Fruit fly (Drosophila melanogaster) whole organism, embryonic: Measurements from ENCODE around the gene CG3119.

Experiments
- Ada2b ChIP-seq: fragments of 200-800 bp; sonication (Bioruptor generic); IDR thresholded peaks from 2 replicates; pipeline ENCODE4 v1.3.6; 2022; ENCODE audit warnings: missing biosample characterization, missing genetic modification characterization
- CG10209 ChIP-seq: fragments of 200-800 bp; sonication (Bioruptor generic); optimal IDR thresholded peaks from 3 replicates; lab custom pipeline; 2017; ENCODE audit warnings: missing biosample characterization, mild to moderate bottlenecking, missing genetic modification characterization, missing genetic modification reagents
- CG10543 ChIP-seq: fragments of 200-800 bp; sonication (Bioruptor generic); optimal IDR thresholded peaks from 3 replicates; lab custom pipeline; 2017; ENCODE audit warnings: missing biosample characterization, mild to moderate bottlenecking, missing genetic modification characterization, moderate library complexity
- CG11085 ChIP-seq: fragments of 200-800 bp; sonication (Bioruptor generic); IDR thresholded peaks from 2 replicates; pipeline ENCODE4 v1.3.6; 2022; ENCODE audit warnings: missing biosample characterization, missing genetic modification characterization
- CG11093 ChIP-seq: fragments of 200-800 bp; sonication (Bioruptor generic); IDR thresholded peaks from 3 replicates; pipeline ENCODE4 v1.3.6; 2022; ENCODE audit warnings: missing biosample characterization, missing genetic modification characterization
- CG11723 ChIP-seq: fragments of 200-800 bp; sonication (Bioruptor generic); optimal IDR thresholded peaks from 2 replicates; lab custom pipeline; 2017; ENCODE audit warnings: missing biosample characterization, mild to moderate bottlenecking, missing genetic modification characterization
- CG12942 ChIP-seq: fragments of 200-800 bp; sonication (Bioruptor generic); optimal IDR thresholded peaks from 3 replicates; lab custom pipeline; 2016; ENCODE audit warnings: missing biosample characterization, missing genetic modification characterization
- CG13123 ChIP-seq: fragments of 200-800 bp; sonication (Bioruptor generic); optimal IDR thresholded peaks from 2 replicates; lab custom pipeline; 2016; ENCODE audit warnings: missing biosample characterization, missing genetic modification characterization
- CG14014 ChIP-seq: fragments of 200-800 bp; sonication (Bioruptor generic); IDR thresholded peaks from 2 replicates; pipeline ENCODE4 v1.3.6; 2022; ENCODE audit warnings: missing biosample characterization, missing genetic modification characterization
- CG15479 ChIP-seq: fragments of 200-800 bp; sonication (Bioruptor generic); optimal IDR thresholded peaks from 3 replicates; lab custom pipeline; 2019; ENCODE audit warnings: missing biosample characterization, mild to moderate bottlenecking, missing genetic modification characterization, moderate library complexity
- CG15601 ChIP-seq: fragments of 200-800 bp; sonication (Bioruptor generic); optimal IDR thresholded peaks from 3 replicates; lab custom pipeline; 2019; ENCODE audit warnings: missing biosample characterization, mild to moderate bottlenecking, missing genetic modification characterization, moderate library complexity
- CG18599 ChIP-seq: fragments of 200-800 bp; sonication (Bioruptor generic); optimal IDR thresholded peaks from 3 replicates; lab custom pipeline; 2017; ENCODE audit warnings: missing biosample characterization, missing genetic modification characterization, mild to moderate bottlenecking, moderate library complexity, missing genetic modification reagents
- CG2202 ChIP-seq: fragments of 200-800 bp; sonication (Bioruptor generic); optimal IDR thresholded peaks from 2 replicates; lab custom pipeline; 2018; ENCODE audit warnings: missing biosample characterization, mild to moderate bottlenecking, missing genetic modification characterization
- CG2889 ChIP-seq: fragments of 200-800 bp; sonication (Bioruptor generic); IDR thresholded peaks from 3 replicates; pipeline ENCODE4 v1.3.6; 2022; ENCODE audit warnings: missing biosample characterization, missing genetic modification characterization
- CG31365 ChIP-seq: fragments of 200-800 bp; sonication (Bioruptor generic); optimal IDR thresholded peaks from 2 replicates; lab custom pipeline; 2018; ENCODE audit warnings: missing biosample characterization, mild to moderate bottlenecking, missing genetic modification characterization
- CG31441 ChIP-seq: fragments of 200-800 bp; sonication (Bioruptor generic); IDR thresholded peaks from 2 replicates; pipeline ENCODE4 v1.3.6; 2022; ENCODE audit warnings: missing biosample characterization, missing genetic modification characterization
- CG6254 ChIP-seq: fragments of 200-800 bp; sonication (Bioruptor generic); optimal IDR thresholded peaks from 3 replicates; lab custom pipeline; 2017; ENCODE audit warnings: mild to moderate bottlenecking, missing biosample characterization, missing genetic modification reagents, missing genetic modification characterization
- CG7928 ChIP-seq: fragments of 200-800 bp; sonication (Bioruptor generic); optimal IDR thresholded peaks from 2 replicates; lab custom pipeline; 2017; ENCODE audit warnings: missing biosample characterization, mild to moderate bottlenecking, missing genetic modification characterization
- CG8290 ChIP-seq, 3 experiments: fragments of 200-800 bp; sonication (Bioruptor generic); optimal IDR thresholded peaks; 2 replicates each; lab custom pipeline; 2016 to 2019; ENCODE audit warnings: missing biosample characterization in 3 of 3, missing genetic modification characterization in 3 of 3, mild to moderate bottlenecking in 2 of 3, moderate library complexity in 1 of 3
- CHES-1-like ChIP-seq: fragments of 200-800 bp; sonication (Bioruptor generic); optimal IDR thresholded peaks from 2 replicates; lab custom pipeline; 2016; ENCODE audit warnings: missing biosample characterization, missing genetic modification characterization
- D19A ChIP-seq: fragments of 200-800 bp; optimal IDR thresholded peaks from 3 replicates; lab custom pipeline; 2019; ENCODE audit warnings: missing biosample characterization, mild to moderate bottlenecking, missing genetic modification characterization, moderate library complexity
- Dbx ChIP-seq: fragments of 200-800 bp; sonication (Bioruptor generic); IDR thresholded peaks from 3 replicates; pipeline ENCODE4 v1.3.6; 2022; ENCODE audit warnings: missing biosample characterization, missing genetic modification characterization
- Dll ChIP-seq: fragments of 200-800 bp; sonication (Bioruptor generic); IDR thresholded peaks from 4 replicates; pipeline ENCODE4 v1.3.6; 2022; ENCODE audit warnings: missing biosample characterization, missing genetic modification characterization; ENCODE audit not compliant: partially characterized antibody
- Ets97D ChIP-seq: fragments of 200-800 bp; sonication (Bioruptor generic); optimal IDR thresholded peaks from 3 replicates; lab custom pipeline; 2016; ENCODE audit warnings: missing biosample characterization, missing genetic modification characterization
- Fer1 ChIP-seq: fragments of 200-800 bp; sonication (Bioruptor generic); optimal IDR thresholded peaks from 2 replicates; lab custom pipeline; 2017; ENCODE audit warnings: missing biosample characterization, mild to moderate bottlenecking, missing genetic modification characterization
- HLH3B ChIP-seq: fragments of 200-800 bp; sonication (Bioruptor generic); IDR thresholded peaks from 2 replicates; pipeline ENCODE4 v1.3.6; 2022; ENCODE audit warnings: missing biosample characterization, missing genetic modification characterization
- Meics ChIP-seq: fragments of 200-800 bp; sonication (Bioruptor generic); optimal IDR thresholded peaks from 2 replicates; lab custom pipeline; 2017; ENCODE audit warnings: missing biosample characterization, mild to moderate bottlenecking, missing genetic modification characterization
- PHDP ChIP-seq: fragments of 200-800 bp; sonication (Bioruptor generic); optimal IDR thresholded peaks from 3 replicates; lab custom pipeline; 2018; ENCODE audit warnings: missing biosample characterization, mild to moderate bottlenecking, missing genetic modification characterization, moderate library complexity
- Pdp1 ChIP-seq, 2 experiments: fragments of 200-800 bp; sonication (Bioruptor generic); optimal IDR thresholded peaks; 3 replicates each; lab custom pipeline; 2016; ENCODE audit warnings: missing biosample characterization in 2 of 2, missing genetic modification characterization in 2 of 2, mild to moderate bottlenecking in 1 of 2, moderate library complexity in 1 of 2
- Ravus ChIP-seq: fragments of 200-800 bp; sonication (Bioruptor generic); IDR thresholded peaks from 2 replicates; pipeline ENCODE4 v1.3.6; 2022; ENCODE audit warnings: missing biosample characterization, missing genetic modification characterization
- amos ChIP-seq: fragments of 200-800 bp; sonication (Bioruptor generic); IDR thresholded peaks from 2 replicates; pipeline ENCODE4 v1.3.6; 2022; ENCODE audit warnings: missing biosample characterization, missing genetic modification characterization; ENCODE audit not compliant: partially characterized antibody
- ash1 ChIP-seq: fragments of 200-800 bp; sonication (Bioruptor generic); optimal IDR thresholded peaks from 2 replicates; lab custom pipeline; 2018; ENCODE audit warnings: missing biosample characterization, mild to moderate bottlenecking, missing genetic modification characterization
- ato ChIP-seq: fragments of 200-800 bp; sonication (Bioruptor generic); IDR thresholded peaks from 2 replicates; pipeline ENCODE4 v1.3.6; 2022; ENCODE audit warnings: missing biosample characterization, missing genetic modification characterization; ENCODE audit not compliant: partially characterized antibody
- gcm2 ChIP-seq: fragments of 200-800 bp; sonication (Bioruptor generic); optimal IDR thresholded peaks from 2 replicates; lab custom pipeline; 2016; ENCODE audit warnings: missing biosample characterization, missing genetic modification characterization
- hbn ChIP-seq: fragments of 200-800 bp; sonication (Bioruptor generic); IDR thresholded peaks from 2 replicates; pipeline ENCODE4 v1.3.6; 2022; ENCODE audit warnings: missing biosample characterization, missing genetic modification characterization; ENCODE audit not compliant: partially characterized antibody
- jumu ChIP-seq: fragments of 200-800 bp; sonication (Bioruptor generic); optimal IDR thresholded peaks from 3 replicates; lab custom pipeline; 2016; ENCODE audit warnings: missing biosample characterization, missing genetic modification characterization
- kay ChIP-seq: fragments of 200-800 bp; sonication (Bioruptor generic); optimal IDR thresholded peaks from 2 replicates; lab custom pipeline; 2016; ENCODE audit warnings: missing biosample characterization, missing genetic modification characterization
- klu ChIP-seq: fragments of 200-800 bp; sonication (Bioruptor generic); IDR thresholded peaks from 2 replicates; pipeline ENCODE4 v1.3.6; 2022; ENCODE audit warnings: missing biosample characterization, missing genetic modification characterization
- pan ChIP-seq, 4 experiments: fragments of >200 bp in 3 of 4; fragments of 200-800 bp in 1 of 4; sonication (Bioruptor generic) in 1 of 4; optimal IDR thresholded peaks in 3 of 4; IDR thresholded peaks in 1 of 4; 2 replicates each; pipeline versions ENCODE4 v1.3.6 to Lab custom; 2017 to 2022; ENCODE audit warnings: missing biosample characterization in 2 of 4, missing genetic modification characterization in 2 of 4, mixed read lengths in 1 of 4
- pros ChIP-seq: fragments of 200-800 bp; sonication (Bioruptor generic); optimal IDR thresholded peaks from 3 replicates; lab custom pipeline; 2019; ENCODE audit warnings: missing biosample characterization, mild to moderate bottlenecking, missing genetic modification characterization, moderate library complexity
- pzg ChIP-seq: fragments of 200-800 bp; sonication (Bioruptor generic); optimal IDR thresholded peaks from 3 replicates; lab custom pipeline; 2018; ENCODE audit warnings: missing biosample characterization, mild to moderate bottlenecking, missing genetic modification characterization, moderate library complexity
- schlank ChIP-seq: fragments of 200-800 bp; sonication (Bioruptor generic); optimal IDR thresholded peaks from 2 replicates; lab custom pipeline; 2018; ENCODE audit warnings: missing biosample characterization, mild to moderate bottlenecking, missing genetic modification characterization
- sd ChIP-seq: fragments of 200-800 bp; sonication (Bioruptor generic); optimal IDR thresholded peaks from 3 replicates; lab custom pipeline; 2018; ENCODE audit warnings: missing biosample characterization, mild to moderate bottlenecking, missing genetic modification characterization, moderate library complexity
- tap ChIP-seq: fragments of 200-800 bp; optimal IDR thresholded peaks from 3 replicates; lab custom pipeline; 2019; ENCODE audit warnings: missing biosample characterization, mild to moderate bottlenecking, missing genetic modification characterization, moderate library complexity
- tio ChIP-seq: fragments of 200-800 bp; sonication (Bioruptor generic); optimal IDR thresholded peaks from 2 replicates; lab custom pipeline; 2017; ENCODE audit warnings: missing biosample characterization, missing genetic modification characterization, inconsistent platforms
- vfl ChIP-seq: fragments of 200-800 bp; sonication (Bioruptor generic); optimal IDR thresholded peaks from 2 replicates; lab custom pipeline; 2016; ENCODE audit warnings: missing biosample characterization, missing genetic modification characterization
- z ChIP-seq: fragments of 200-800 bp; sonication (Bioruptor generic); IDR thresholded peaks from 3 replicates; pipeline ENCODE4 v1.3.6; 2022; ENCODE audit warnings: missing biosample characterization, missing genetic modification characterization

Gene CG3119

DNA sequence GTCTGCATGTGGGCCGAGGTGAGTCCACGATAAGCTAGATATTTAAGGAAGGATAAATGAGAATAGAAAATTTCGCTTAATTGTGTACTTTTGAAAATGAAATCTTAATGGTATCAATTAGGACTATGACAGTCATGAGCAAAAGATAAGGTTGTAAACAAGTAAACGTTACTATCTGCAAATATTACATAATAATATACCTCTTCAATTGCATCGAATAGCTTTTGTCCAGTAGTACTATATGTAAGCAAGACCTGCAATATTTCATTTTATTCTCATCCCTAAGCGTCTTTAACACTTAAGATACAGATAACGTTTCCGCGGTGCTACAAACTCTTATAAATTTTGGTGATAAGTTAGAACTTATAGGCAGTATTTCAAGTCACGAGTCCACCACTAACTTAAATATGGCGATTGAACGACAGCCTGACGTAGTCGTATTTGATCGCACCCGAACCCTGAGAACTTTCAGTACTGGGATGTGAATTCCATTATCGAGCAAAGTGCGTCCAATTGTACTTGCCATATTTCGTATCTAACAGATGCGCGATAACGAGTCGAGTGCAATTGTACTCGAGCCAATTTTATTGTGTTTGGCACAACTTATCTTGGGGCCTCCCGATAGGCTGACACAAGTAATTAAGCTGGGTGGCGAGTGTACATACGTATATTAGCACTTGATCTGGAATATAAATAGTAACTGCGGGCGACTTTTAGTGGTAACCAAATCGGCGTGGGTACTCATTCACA lies 28.1 kb upstream of the CG3119 start (continued):
- TF ChIP-seq CG10543 (GFP tag; lab: Kevin White, UChicago) (peak; percentile 22), klu (GFP tag; lab: Robert Waterston, UW) (no peak), HLH3B (GFP tag; lab: Robert Waterston, UW) (no peak), schlank (tag; lab: Kevin White, UChicago) (no peak), CG15601 (tag; lab: Kevin White, UChicago) (no peak), CG8290 (GFP tag; optimal IDR thresholded peaks at IDR 0.05; lab: Kevin White, UChicago) (no peak), CG8290 (tag; optimal IDR thresholded peaks at IDR 0.05; lab: Kevin White, UChicago) (no peak), Ets97D (no peak), Pdp1 (GFP tag; optimal IDR thresholded peaks at IDR 0.05; lab: Kevin White, UChicago) (peak in 1 of 2 experiments; percentile 55), ash1 (GFP tag; lab: Kevin White, UChicago) (no peak)

DNA sequence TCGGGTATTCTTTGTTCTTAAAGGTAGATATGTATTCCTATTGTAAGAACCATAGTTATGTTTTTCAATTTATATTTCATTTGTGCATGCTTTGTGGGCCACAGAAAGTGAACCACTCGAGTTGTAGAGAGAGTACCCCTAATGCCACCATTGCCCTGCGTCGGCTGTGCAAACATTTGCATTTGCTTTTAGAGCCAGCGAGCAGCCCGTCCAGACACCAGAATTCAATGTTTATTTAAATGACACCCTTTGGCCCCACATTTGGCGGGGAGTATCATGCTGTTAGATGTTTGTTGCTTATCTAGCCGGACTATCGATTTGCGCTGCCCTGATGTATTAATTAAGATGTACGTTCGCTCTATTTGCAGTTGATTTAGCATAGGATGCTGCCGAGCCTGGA lies 27.0 kb upstream of the CG3119 start:
- TF ChIP-seq vfl (GFP tag; lab: Kevin White, UChicago) (no peak), hbn (GFP tag; lab: Robert Waterston, UW) (no peak), pzg (GFP tag; lab: Kevin White, UChicago) (no peak), D19A (tag; lab: Kevin White, UChicago) (peak; percentile 34), Dbx (GFP tag; lab: Robert Waterston, UW) (no peak), Ravus (no peak), tio (GFP tag; lab: Kevin White, UChicago) (no peak), CG6254 (GFP tag; lab: Kevin White, UChicago) (peak; percentile 22), jumu (GFP tag; lab: Kevin White, UChicago) (no peak), CG2889 (GFP tag; lab: Robert Waterston, UW) (no peak), Meics (GFP tag; lab: Kevin White, UChicago) (peak; percentile 19), CG12942 (GFP tag; lab: Kevin White, UChicago) (no peak), CG11085 (GFP tag; lab: Robert Waterston, UW) (no peak), CG11723 (GFP tag; lab: Kevin White, UChicago) (peak; percentile 11), Fer1 (peak; percentile 8), CG2202 (no peak), Dll (GFP tag; lab: Robert Waterston, UW) (no peak), CHES-1-like (no peak), CG10209 (no peak), CG7928 (no peak), amos (no peak), z (GFP tag; lab: Robert Waterston, UW) (no peak), CG15479 (GFP tag; lab: Kevin White, UChicago) (no peak), PHDP (tag; lab: Kevin White, UChicago) (peak; percentile 24), pros (GFP tag; lab: Kevin White, UChicago) (no peak), gcm2 (no peak), ato (no peak), pan (optimal IDR thresholded peaks at IDR 0.05; lab: Kevin White, UChicago) (no peak), pan (GFP tag; optimal IDR thresholded peaks at IDR 0.05 in 1 of 2, IDR thresholded peaks at IDR 0.05 in 1 of 2) (peak in 1 of 2 experiments; percentile 5), CG18599 (GFP tag; lab: Kevin White, UChicago) (peak; percentile 11), CG31365 (tag; lab: Kevin White, UChicago) (no peak), kay (GFP tag; lab: Kevin White, UChicago) (no peak), Ada2b (no peak), CG13123 (GFP tag; lab: Kevin White, UChicago) (no peak), CG31441 (GFP tag; lab: Robert Waterston, UW) (no peak), CG11093 (GFP tag; lab: Robert Waterston, UW) (no peak), sd (tag; lab: Kevin White, UChicago) (no peak), CG14014 (GFP tag; lab: Robert Waterston, UW) (peak; percentile 11; the same call in 1 of the 2 replicates), tap (tag; lab: Kevin White, UChicago) (no peak)
